Worm (Caenorhabditis elegans) whole organism, early embryonic: ENCODE data around the gene F59B10.3.
A peak's percentile ranks its signal among the peaks of the same experiment; 100 is the strongest.

ENCODE experiments used
- B0310.2 ChIP-seq: sonication (generic microtip); optimal IDR thresholded peaks from 2 replicates; lab custom pipeline; 2016; ENCODE audit warnings: mild to moderate bottlenecking, missing genetic modification characterization, missing compliant biosample characterization
- F13C5.2 ChIP-seq: sonication (generic microtip); optimal IDR thresholded peaks from 2 replicates; lab custom pipeline; 2017; ENCODE audit warnings: mild to moderate bottlenecking, missing genetic modification characterization, inconsistent platforms, missing compliant biosample characterization
- aly-1 ChIP-seq: sonication (generic microtip); optimal IDR thresholded peaks from 2 replicates; lab custom pipeline; 2016; ENCODE audit warnings: missing genetic modification characterization, missing compliant biosample characterization
- ama-1 ChIP-seq: fragments of 150-350 bp; optimal IDR thresholded peaks from 2 replicates; lab custom pipeline; 2014
- ceh-13 ChIP-seq: fragments of 200-800 bp; sonication (Bioruptor generic); optimal IDR thresholded peaks from 2 replicates; lab custom pipeline; 2018; ENCODE audit warnings: mild to moderate bottlenecking, missing genetic modification characterization, missing compliant biosample characterization
- ceh-36 ChIP-seq: sonication (generic microtip); optimal IDR thresholded peaks from 2 replicates; lab custom pipeline; 2016; ENCODE audit warnings: missing genetic modification characterization, inconsistent platforms, missing compliant biosample characterization
- ets-7 ChIP-seq: sonication (generic microtip); optimal IDR thresholded peaks from 2 replicates; lab custom pipeline; 2016; ENCODE audit warnings: missing genotype, missing genetic modification characterization, missing compliant biosample characterization
- flt-1 ChIP-seq: fragments of 200-800 bp; sonication (Bioruptor generic); IDR thresholded peaks from 2 replicates; pipeline ENCODE4 v1.3.6; 2022; ENCODE audit warnings: missing genetic modification characterization, missing compliant biosample characterization
- hmbx-1 ChIP-seq: sonication (generic microtip); optimal IDR thresholded peaks from 2 replicates; lab custom pipeline; 2016; ENCODE audit warnings: mild to moderate bottlenecking, missing genetic modification characterization, missing compliant biosample characterization
- hmg-4 ChIP-seq: fragments of 200-800 bp; sonication (Bioruptor generic); optimal IDR thresholded peaks from 2 replicates; lab custom pipeline; 2018; ENCODE audit warnings: mild to moderate bottlenecking, missing genetic modification characterization, missing compliant biosample characterization
- hnd-1 ChIP-seq: sonication (generic microtip); optimal IDR thresholded peaks from 2 replicates; lab custom pipeline; 2016; ENCODE audit warnings: missing genetic modification characterization, missing compliant biosample characterization
- pes-1 ChIP-seq: fragments of 200-800 bp; sonication (Bioruptor generic); IDR thresholded peaks from 2 replicates; pipeline ENCODE4 v1.3.6; 2022; ENCODE audit warnings: missing genetic modification reagents, missing genetic modification characterization, missing compliant biosample characterization
- scrt-1 ChIP-seq: fragments of 200-800 bp; sonication (Bioruptor generic); IDR thresholded peaks from 2 replicates; pipeline ENCODE4 v1.3.6; 2022; ENCODE audit warnings: missing genetic modification characterization, missing compliant biosample characterization
- sea-1 ChIP-seq: fragments of 200-800 bp; sonication (Bioruptor generic); conservative IDR thresholded peaks from 2 replicates; pipeline ENCODE4 v1.3.6; 2022; ENCODE audit warnings: missing genetic modification characterization, missing compliant biosample characterization
- tbx-11 ChIP-seq: fragments of 200-800 bp; sonication (Bioruptor generic); IDR thresholded peaks from 2 replicates; pipeline ENCODE4 v1.3.6; 2022; ENCODE audit warnings: missing genetic modification characterization, missing compliant biosample characterization
- tbx-37 ChIP-seq: fragments of 200-800 bp; sonication (Bioruptor generic); conservative IDR thresholded peaks from 2 replicates; pipeline ENCODE4 v1.3.6; 2022; ENCODE audit warnings: missing genetic modification reagents, missing genetic modification characterization, missing compliant biosample characterization
- tra-4 ChIP-seq: sonication (generic microtip); optimal IDR thresholded peaks from 2 replicates; lab custom pipeline; 2017; ENCODE audit warnings: missing genetic modification characterization, missing compliant biosample characterization

The F59B10.3 gene

ce11 chrII:10525134-10525533 lies 14.8 kb downstream of the F59B10.3 start:
- TF ChIP-seq sea-1 (GFP tag; lab: Robert Waterston, UW), result no peak
- no peak for TF ChIP-seq pes-1 (GFP tag; lab: Robert Waterston, UW)
- TF ChIP-seq hmg-4 (GFP tag; lab: Kevin White, UChicago), result no peak
- no peak for TF ChIP-seq F13C5.2
- no peak for TF ChIP-seq aly-1 (tag; lab: Kevin White, UChicago)
- no peak for TF ChIP-seq ets-7 (tag; lab: Kevin White, UChicago)
- TF ChIP-seq tra-4 (tag; lab: Kevin White, UChicago), result no peak
- no peak for TF ChIP-seq tbx-37
- TF ChIP-seq ceh-13 (GFP tag; lab: Kevin White, UChicago), result no peak
- no peak for TF ChIP-seq ama-1 (lab: Kevin White, UChicago)
- TF ChIP-seq hnd-1 (tag; lab: Kevin White, UChicago), result no peak
- no peak for TF ChIP-seq scrt-1 (GFP tag; lab: Robert Waterston, UW)
- no peak for TF ChIP-seq hmbx-1 (tag; lab: Kevin White, UChicago)
- no peak for TF ChIP-seq flt-1 (GFP tag; lab: Robert Waterston, UW)
- no peak for TF ChIP-seq tbx-11 (GFP tag; lab: Robert Waterston, UW)

ce11 chrII:10527649-10528134 lies 17.4 kb downstream of the F59B10.3 start, which contains the start of gene mab-10:
mab-10 (plus strand) TSS chrII:10528084.
- TF ChIP-seq tbx-11 (GFP tag; lab: Robert Waterston, UW) (no peak), ets-7 (tag; lab: Kevin White, UChicago) (no peak), ceh-13 (GFP tag; lab: Kevin White, UChicago) (no peak), F13C5.2 (no peak), hnd-1 (tag; lab: Kevin White, UChicago) (no peak), tra-4 (tag; lab: Kevin White, UChicago) (no peak), B0310.2 (tag; lab: Kevin White, UChicago) (no peak), sea-1 (GFP tag; lab: Robert Waterston, UW) (no peak), scrt-1 (GFP tag; lab: Robert Waterston, UW) (peak; percentile 59; the same call in 1 of the 2 replicates)

- TF ChIP-seq hmg-4 (GFP tag; lab: Kevin White, UChicago) (no peak), hnd-1 (tag; lab: Kevin White, UChicago) (no peak), tbx-37 (0 out of 2 replicates have a peak, but pooled peaks have one; percentile 15)
These were observed 18.9 kb downstream of the F59B10.3 start for ce11 chrII:10529218-10529751.

ce11 chrII:10530907-10531306 lies 20.6 kb downstream of the F59B10.3 start:
- TF ChIP-seq hmg-4 (GFP tag; lab: Kevin White, UChicago) (no peak), flt-1 (GFP tag; lab: Robert Waterston, UW) (no peak), B0310.2 (tag; lab: Kevin White, UChicago) (no peak)

ce11 chrII:10531604-10532003 lies 21.3 kb downstream of the F59B10.3 start:
- no peak for TF ChIP-seq aly-1 (tag; lab: Kevin White, UChicago)
- no peak for TF ChIP-seq B0310.2 (tag; lab: Kevin White, UChicago)
- no peak for TF ChIP-seq ama-1 (lab: Kevin White, UChicago)
- no peak for TF ChIP-seq F13C5.2
- no peak for TF ChIP-seq tbx-11 (GFP tag; lab: Robert Waterston, UW)
- no peak for TF ChIP-seq ceh-13 (GFP tag; lab: Kevin White, UChicago)
- no peak for TF ChIP-seq hmg-4 (GFP tag; lab: Kevin White, UChicago)
- no peak for TF ChIP-seq sea-1 (GFP tag; lab: Robert Waterston, UW)
- TF ChIP-seq hnd-1 (tag; lab: Kevin White, UChicago), result no peak
- TF ChIP-seq hmbx-1 (tag; lab: Kevin White, UChicago), result no peak
- TF ChIP-seq ets-7 (tag; lab: Kevin White, UChicago), result no peak

ce11 chrII:10533985-10534384 lies 23.6 kb downstream of the F59B10.3 start:
- no peak for TF ChIP-seq ceh-13 (GFP tag; lab: Kevin White, UChicago)
- TF ChIP-seq hmbx-1 (tag; lab: Kevin White, UChicago), result no peak
- no peak for TF ChIP-seq tbx-37
- TF ChIP-seq ama-1 (lab: Kevin White, UChicago), result no peak
- no peak for TF ChIP-seq flt-1 (GFP tag; lab: Robert Waterston, UW)
- TF ChIP-seq aly-1 (tag; lab: Kevin White, UChicago), result no peak
- no peak for TF ChIP-seq B0310.2 (tag; lab: Kevin White, UChicago)
- no peak for TF ChIP-seq sea-1 (GFP tag; lab: Robert Waterston, UW)

- TF ChIP-seq B0310.2 (tag; lab: Kevin White, UChicago) (no peak), sea-1 (GFP tag; lab: Robert Waterston, UW) (no peak), hnd-1 (tag; lab: Kevin White, UChicago) (no peak), hmg-4 (GFP tag; lab: Kevin White, UChicago) (no peak), tbx-11 (GFP tag; lab: Robert Waterston, UW) (no peak), aly-1 (tag; lab: Kevin White, UChicago) (no peak), F13C5.2 (no peak), tbx-37 (no peak), pes-1 (GFP tag; lab: Robert Waterston, UW) (no peak), scrt-1 (GFP tag; lab: Robert Waterston, UW) (no peak), tra-4 (tag; lab: Kevin White, UChicago) (no peak), ceh-13 (GFP tag; lab: Kevin White, UChicago) (no peak)
These were observed 27.2 kb downstream of the F59B10.3 start, which contains the start of gene R166.2 for ce11 chrII:10537571-10537970. R166.2 (minus strand) TSS chrII:10537671.

ce11 chrII:10537988-10538387 lies 27.6 kb downstream of the F59B10.3 start:
- TF ChIP-seq hmg-4 (GFP tag; lab: Kevin White, UChicago) (no peak), pes-1 (GFP tag; lab: Robert Waterston, UW) (no peak), ama-1 (lab: Kevin White, UChicago) (no peak), flt-1 (GFP tag; lab: Robert Waterston, UW) (no peak), hmbx-1 (tag; lab: Kevin White, UChicago) (no peak), tbx-11 (GFP tag; lab: Robert Waterston, UW) (no peak), F13C5.2 (peak; percentile 19), ceh-36 (tag; lab: Kevin White, UChicago) (no peak), tbx-37 (peak; percentile 40; the same call in 1 of the 2 replicates), ceh-13 (GFP tag; lab: Kevin White, UChicago) (no peak), ets-7 (tag; lab: Kevin White, UChicago) (no peak), aly-1 (tag; lab: Kevin White, UChicago) (no peak)
